Worm (Caenorhabditis elegans) whole organism, L4 larva: ENCODE results near the gene F09E5.11.

Experiments
- F10B5.3 ChIP-seq: sonication (generic microtip); optimal IDR thresholded peaks from 2 replicates; lab custom pipeline; 2016; ENCODE audit warnings: mild to moderate bottlenecking, missing genetic modification characterization, missing compliant biosample characterization
- F26F4.8 ChIP-seq: fragments of 200-800 bp; sonication (Bioruptor generic); conservative IDR thresholded peaks from 2 replicates; pipeline ENCODE4 v1.3.6; 2022; ENCODE audit warnings: missing genetic modification characterization, missing compliant biosample characterization
- T20F7.1 ChIP-seq: fragments of 200-800 bp; sonication (Bioruptor generic); optimal IDR thresholded peaks from 2 replicates; lab custom pipeline; 2018; ENCODE audit warnings: mild to moderate bottlenecking, missing genetic modification characterization, missing compliant biosample characterization
- T26A8.4 ChIP-seq: fragments of 200-800 bp; sonication (Bioruptor generic); IDR thresholded peaks from 2 replicates; pipeline ENCODE4 v1.3.6; 2022; ENCODE audit warnings: missing genetic modification characterization, missing compliant biosample characterization
- Y105C5A.15 ChIP-seq: fragments of 200-800 bp; sonication (Bioruptor generic); IDR thresholded peaks from 2 replicates; pipeline ENCODE4 v1.3.6; 2022; ENCODE audit warnings: missing genetic modification characterization, missing compliant biosample characterization
- aha-1 ChIP-seq: fragments of 150-350 bp; peaks from one replicate; lab custom pipeline; 2014; ENCODE audit warnings: missing biosample characterization, missing genetic modification characterization
- arid-1 ChIP-seq: fragments of 200-800 bp; sonication (Bioruptor generic); conservative IDR thresholded peaks from 2 replicates; pipeline ENCODE4 v1.3.6; 2022; ENCODE audit warnings: missing genetic modification reagents, missing genetic modification characterization, missing compliant biosample characterization
- ceh-20 ChIP-seq: fragments of 200-800 bp; sonication (Bioruptor generic); IDR thresholded peaks from 2 replicates; pipeline ENCODE4 v1.3.6; 2022; ENCODE audit warnings: missing genetic modification reagents, missing genetic modification characterization, missing compliant biosample characterization
- cey-2 ChIP-seq: sonication (generic microtip); optimal IDR thresholded peaks from 3 replicates; lab custom pipeline; 2017; ENCODE audit warnings: missing genetic modification characterization, mild to moderate bottlenecking, missing compliant biosample characterization, antibody characterized with exemption, borderline replicate concordance; ENCODE audit not compliant: insufficient read depth
- daf-16 ChIP-seq, 3 experiments: sonication (generic microtip); optimal IDR thresholded peaks; 2 replicates each; lab custom pipeline; 2016 to 2017; ENCODE audit warnings: missing genetic modification characterization in 3 of 3, missing genetic modification reagents in 3 of 3, mild to moderate bottlenecking in 2 of 3, missing compliant biosample characterization in 2 of 3, missing biosample characterization in 1 of 3, moderate library complexity in 1 of 3
- dmd-6 ChIP-seq: fragments of 200-800 bp; sonication (Bioruptor generic); IDR thresholded peaks from 2 replicates; pipeline ENCODE4 v1.3.6; 2022; ENCODE audit warnings: missing genetic modification reagents, missing genetic modification characterization, missing compliant biosample characterization
- dpl-1 ChIP-seq: fragments of 150-350 bp; optimal IDR thresholded peaks from 2 replicates; lab custom pipeline; 2014; ENCODE audit warnings: missing biosample characterization, missing genetic modification reagents, missing genetic modification characterization
- egl-43 ChIP-seq: fragments of 200-800 bp; sonication (Bioruptor generic); IDR thresholded peaks from 2 replicates; pipeline ENCODE4 v1.3.6; 2022; ENCODE audit warnings: missing genetic modification reagents, missing genetic modification characterization, missing compliant biosample characterization
- fos-1 ChIP-seq: fragments of 150-350 bp; optimal IDR thresholded peaks from 2 replicates; lab custom pipeline; 2014; ENCODE audit warnings: missing biosample characterization, missing genetic modification characterization
- gei-8 ChIP-seq: fragments of 200-800 bp; sonication (Bioruptor generic); optimal IDR thresholded peaks from 2 replicates; lab custom pipeline; 2018; ENCODE audit warnings: mild to moderate bottlenecking, missing genetic modification characterization, missing compliant biosample characterization
- hif-1 ChIP-seq, 2 experiments: sonication (generic microtip); optimal IDR thresholded peaks; 2 replicates each; lab custom pipeline; 2016 to 2017; ENCODE audit warnings: missing compliant biosample characterization in 2 of 2, missing genetic modification characterization in 2 of 2, missing genetic modification reagents in 2 of 2, missing genotype in 2 of 2, mild to moderate bottlenecking in 1 of 2
- hlh-11 ChIP-seq: fragments of 200-800 bp; sonication (Bioruptor generic); optimal IDR thresholded peaks from 2 replicates; lab custom pipeline; 2018; ENCODE audit warnings: mild to moderate bottlenecking, missing genetic modification characterization, missing compliant biosample characterization
- hlh-30 ChIP-seq: sonication (generic microtip); optimal IDR thresholded peaks from 2 replicates; lab custom pipeline; 2017; ENCODE audit warnings: antibody characterized with exemption, mild to moderate bottlenecking, missing genetic modification characterization, missing compliant biosample characterization; ENCODE audit not compliant: insufficient read depth
- hmg-1.1 ChIP-seq: fragments of 200-800 bp; sonication (Bioruptor generic); IDR thresholded peaks from 2 replicates; pipeline ENCODE4 v1.3.6; 2022; ENCODE audit warnings: missing genetic modification reagents, missing genetic modification characterization, missing compliant biosample characterization
- jun-1 ChIP-seq: fragments of 150-350 bp; optimal IDR thresholded peaks from 2 replicates; lab custom pipeline; 2014; ENCODE audit warnings: missing biosample characterization, missing genetic modification reagents, missing genetic modification characterization
- lin-1 ChIP-seq: fragments of 200-800 bp; sonication (Bioruptor generic); IDR thresholded peaks from 2 replicates; pipeline ENCODE4 v1.3.6; 2022; ENCODE audit warnings: missing genetic modification reagents, missing genetic modification characterization, missing compliant biosample characterization
- lin-13 ChIP-seq: fragments of 150-350 bp; optimal IDR thresholded peaks from 2 replicates; lab custom pipeline; 2014; ENCODE audit warnings: missing biosample characterization, missing genetic modification reagents, missing genetic modification characterization
- lin-38 ChIP-seq: fragments of 200-800 bp; sonication (Bioruptor generic); IDR thresholded peaks from 2 replicates; pipeline ENCODE4 v1.3.6; 2022; ENCODE audit warnings: missing genetic modification reagents, missing genetic modification characterization, missing compliant biosample characterization
- lsy-2 ChIP-seq, 2 experiments: fragments of 150-350 bp in 1 of 2; sonication (generic microtip) in 1 of 2; optimal IDR thresholded peaks; 2 replicates each; lab custom pipeline; 2014 to 2017; ENCODE audit warnings: missing biosample characterization in 2 of 2, missing genetic modification characterization in 2 of 2
- mdl-1 ChIP-seq, 2 experiments: fragments of 150-350 bp in 1 of 2; sonication (generic microtip) in 1 of 2; optimal IDR thresholded peaks; 2 replicates each; lab custom pipeline; 2014 to 2017; ENCODE audit warnings: missing biosample characterization in 2 of 2, missing genetic modification characterization in 2 of 2
- mep-1 ChIP-seq: fragments of 150-350 bp; sonication (generic microtip); optimal IDR thresholded peaks from 3 replicates; lab custom pipeline; 2014; ENCODE audit warnings: missing biosample characterization, missing genetic modification characterization
- mes-2 ChIP-seq: sonication (generic microtip); optimal IDR thresholded peaks from 2 replicates; lab custom pipeline; 2016; ENCODE audit warnings: missing genotype, mild to moderate bottlenecking, missing genetic modification characterization, missing compliant biosample characterization; ENCODE audit not compliant: poor library complexity, severe bottlenecking
- mxl-2 ChIP-seq: fragments of 200-800 bp; sonication (Bioruptor generic); conservative IDR thresholded peaks from 2 replicates; pipeline ENCODE4 v1.3.6; 2022; ENCODE audit warnings: missing genetic modification reagents, missing genetic modification characterization, missing compliant biosample characterization
- mxl-3 ChIP-seq: fragments of 200-800 bp; sonication (Bioruptor generic); optimal IDR thresholded peaks from 2 replicates; lab custom pipeline; 2018; ENCODE audit warnings: mild to moderate bottlenecking, missing genetic modification characterization, missing compliant biosample characterization
- nhr-10 ChIP-seq: fragments of 150-350 bp; optimal IDR thresholded peaks from 2 replicates; lab custom pipeline; 2014; ENCODE audit warnings: missing biosample characterization, missing genetic modification characterization
- nhr-102 ChIP-seq: sonication (generic microtip); optimal IDR thresholded peaks from 2 replicates; lab custom pipeline; 2016; ENCODE audit warnings: mild to moderate bottlenecking, missing genetic modification characterization, moderate library complexity, missing compliant biosample characterization
- nhr-11 ChIP-seq: fragments of 150-350 bp; optimal IDR thresholded peaks from 2 replicates; lab custom pipeline; 2014; ENCODE audit warnings: missing biosample characterization, missing genetic modification characterization
- nhr-111 ChIP-seq: fragments of 200-800 bp; sonication (Bioruptor generic); optimal IDR thresholded peaks from 2 replicates; lab custom pipeline; 2018; ENCODE audit warnings: mild to moderate bottlenecking, missing genetic modification characterization, missing compliant biosample characterization
- nhr-25 ChIP-seq: sonication (generic microtip); optimal IDR thresholded peaks from 2 replicates; lab custom pipeline; 2017; ENCODE audit warnings: missing genetic modification characterization, mild to moderate bottlenecking, missing compliant biosample characterization, antibody characterized with exemption, moderate library complexity, borderline replicate concordance; ENCODE audit not compliant: insufficient read depth
- nhr-28 ChIP-seq: fragments of 150-350 bp; optimal IDR thresholded peaks from 2 replicates; lab custom pipeline; 2014; ENCODE audit warnings: missing biosample characterization, missing genetic modification characterization
- nhr-48 ChIP-seq: sonication (generic microtip); optimal IDR thresholded peaks from 2 replicates; lab custom pipeline; 2016; ENCODE audit warnings: mild to moderate bottlenecking, missing genetic modification characterization, missing compliant biosample characterization
- nhr-6 ChIP-seq: fragments of 150-350 bp; optimal IDR thresholded peaks from 2 replicates; lab custom pipeline; 2014; ENCODE audit warnings: missing biosample characterization, missing genetic modification characterization
- nhr-77 ChIP-seq: fragments of 150-350 bp; optimal IDR thresholded peaks from 2 replicates; lab custom pipeline; 2014; ENCODE audit warnings: missing biosample characterization, missing genetic modification characterization
- pha-4 ChIP-seq, 2 experiments: fragments of 150-350 bp in 1 of 2; fragments of 200-800 bp in 1 of 2; sonication (Bioruptor generic) in 1 of 2; IDR thresholded peaks in 1 of 2; optimal IDR thresholded peaks in 1 of 2; 2 replicates each; pipeline versions ENCODE4 v1.3.6 to Lab custom; 2014 to 2022; ENCODE audit warnings: missing genetic modification characterization in 2 of 2, missing genetic modification reagents in 2 of 2, missing biosample characterization in 1 of 2, missing compliant biosample characterization in 1 of 2
- php-3 ChIP-seq: fragments of 200-800 bp; sonication (Bioruptor generic); IDR thresholded peaks from 2 replicates; pipeline ENCODE4 v1.3.6; 2022; ENCODE audit warnings: missing genetic modification reagents, missing genetic modification characterization, missing compliant biosample characterization
- pqm-1 ChIP-seq: sonication (generic microtip); optimal IDR thresholded peaks from 2 replicates; lab custom pipeline; 2017; ENCODE audit warnings: missing biosample characterization, missing genetic modification characterization
- saeg-2 ChIP-seq: fragments of 200-800 bp; sonication (Bioruptor generic); IDR thresholded peaks from 2 replicates; pipeline ENCODE4 v1.3.6; 2022; ENCODE audit warnings: missing genetic modification reagents, missing genetic modification characterization, missing compliant biosample characterization
- set-16 ChIP-seq: fragments of 200-800 bp; sonication (Bioruptor generic); IDR thresholded peaks from 2 replicates; pipeline ENCODE4 v1.3.6; 2022; ENCODE audit warnings: missing genetic modification reagents, missing genetic modification characterization, missing compliant biosample characterization
- skn-1 ChIP-seq: fragments of 150-350 bp; optimal IDR thresholded peaks from 2 replicates; lab custom pipeline; 2014; ENCODE audit warnings: missing biosample characterization, missing genetic modification characterization
- tag-97 ChIP-seq: fragments of 200-800 bp; sonication (Bioruptor generic); IDR thresholded peaks from 2 replicates; pipeline ENCODE4 v1.3.6; 2022; ENCODE audit warnings: missing genetic modification characterization, missing compliant biosample characterization
- tra-1 ChIP-seq: fragments of 200-800 bp; sonication (Bioruptor generic); IDR thresholded peaks from 2 replicates; pipeline ENCODE4 v1.3.6; 2022; ENCODE audit warnings: missing genetic modification reagents, missing genetic modification characterization, missing compliant biosample characterization
- vab-7 ChIP-seq: fragments of 200-800 bp; sonication (Bioruptor generic); IDR thresholded peaks from 2 replicates; pipeline ENCODE4 v1.3.6; 2022; ENCODE audit warnings: missing genetic modification reagents, missing genetic modification characterization, missing compliant biosample characterization
- ztf-7 ChIP-seq: fragments of 150-350 bp; optimal IDR thresholded peaks from 2 replicates; lab custom pipeline; 2014; ENCODE audit warnings: missing biosample characterization, missing genetic modification characterization

Gene F09E5.11

DNA sequence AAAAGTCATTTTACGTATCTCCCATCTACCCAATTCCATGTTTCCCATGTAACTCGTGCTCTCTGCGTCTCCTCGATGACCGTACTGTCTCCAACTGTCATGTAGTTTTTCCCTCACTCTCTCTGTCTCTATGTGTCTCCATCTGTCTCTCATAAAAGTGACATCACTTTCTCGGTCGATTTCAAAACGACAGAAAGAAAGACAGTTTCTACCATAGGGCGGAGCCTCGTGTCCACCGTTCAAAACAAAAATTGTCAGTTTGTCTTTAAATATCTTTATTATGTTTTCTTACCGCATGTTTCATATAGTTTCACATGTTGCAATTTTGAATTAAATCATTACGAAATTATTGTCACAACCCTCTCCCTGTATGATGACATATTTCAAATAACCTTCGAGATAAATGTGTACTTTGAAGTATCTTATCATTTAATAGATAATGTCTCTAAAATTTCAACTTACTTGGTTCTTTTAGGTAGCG lies 27.7 kb downstream of the F09E5.11 start:
- TF ChIP-seq php-3 (peak; percentile 89), dpl-1 (GFP tag; lab: Kevin White, UChicago) (peak; percentile 26), arid-1 (0 out of 2 replicates have a peak, but pooled peaks have one; percentile 22), saeg-2 (GFP tag; lab: Robert Waterston, UW) (0 out of 2 replicates have a peak, but pooled peaks have one; percentile 42), aha-1 (tag; lab: Kevin White, UChicago) (peak; percentile 77), daf-16 (GFP tag; optimal IDR thresholded peaks at IDR 0.05; lab: Kevin White, UChicago) (peak in 1 of 2 experiments; percentile 39), daf-16 (tag; optimal IDR thresholded peaks at IDR 0.05; lab: Kevin White, UChicago) (peak; percentile 23), set-16 (GFP tag; lab: Robert Waterston, UW) (0 out of 2 replicates have a peak, but pooled peaks have one; percentile 10), tag-97 (GFP tag; lab: Robert Waterston, UW) (no peak), F10B5.3 (peak; percentile 28), skn-1 (tag; lab: Kevin White, UChicago) (no peak), jun-1 (tag; lab: Kevin White, UChicago) (peak; percentile 72), mxl-3 (GFP tag; lab: Kevin White, UChicago) (peak; percentile 81), pqm-1 (tag; lab: Kevin White, UChicago) (peak; percentile 30), Y105C5A.15 (GFP tag; lab: Robert Waterston, UW) (no peak), nhr-111 (GFP tag; lab: Kevin White, UChicago) (no peak), lin-1 (peak; percentile 58), vab-7 (no peak), hmg-1.1 (GFP tag; lab: Robert Waterston, UW) (peak; percentile 74), pha-4 (GFP tag; IDR thresholded peaks at IDR 0.05; lab: Robert Waterston, UW) (peak; percentile 74; the same call in 1 of the 2 replicates), pha-4 (tag; optimal IDR thresholded peaks at IDR 0.05; lab: Kevin White, UChicago) (peak; percentile 57), nhr-6 (tag; lab: Kevin White, UChicago) (no peak), fos-1 (tag; lab: Kevin White, UChicago) (peak; percentile 60), lin-13 (GFP tag; lab: Kevin White, UChicago) (peak; percentile 65), T26A8.4 (GFP tag; lab: Robert Waterston, UW) (peak; percentile 64), nhr-25 (tag; lab: Kevin White, UChicago) (peak; percentile 95), hlh-11 (tag; lab: Kevin White, UChicago) (peak; percentile 97), dmd-6 (GFP tag; lab: Robert Waterston, UW) (peak; percentile 98), egl-43 (GFP tag; lab: Robert Waterston, UW) (no peak), hif-1 (tag; optimal IDR thresholded peaks at IDR 0.05; lab: Kevin White, UChicago) (peak; percentile 9 to 71), nhr-102 (tag; lab: Kevin White, UChicago) (peak; percentile 91), nhr-48 (tag; lab: Kevin White, UChicago) (peak; percentile 90), F26F4.8 (no peak), cey-2 (tag; lab: Kevin White, UChicago) (peak; percentile 61), mdl-1 (tag; optimal IDR thresholded peaks at IDR 0.05; lab: Kevin White, UChicago) (peak; percentile 74 to 92), ceh-20 (GFP tag; lab: Robert Waterston, UW) (peak; percentile 77), tra-1 (GFP tag; lab: Robert Waterston, UW) (peak; percentile 89), mes-2 (tag; lab: Kevin White, UChicago) (peak; percentile 67), nhr-11 (tag; lab: Kevin White, UChicago) (peak; percentile 63), T20F7.1 (GFP tag; lab: Kevin White, UChicago) (peak; percentile 64), lsy-2 (tag; optimal IDR thresholded peaks at IDR 0.05; lab: Kevin White, UChicago) (peak; percentile 67 to 86), mxl-2 (GFP tag; lab: Robert Waterston, UW) (no peak), mep-1 (tag; lab: Kevin White, UChicago) (peak; percentile 68), ztf-7 (peak; percentile 52), gei-8 (GFP tag; lab: Kevin White, UChicago) (peak; percentile 67), lin-38 (GFP tag; lab: Robert Waterston, UW) (peak; percentile 36), hlh-30 (tag; lab: Kevin White, UChicago) (peak; percentile 94), nhr-10 (peak; percentile 61), nhr-77 (tag; lab: Kevin White, UChicago) (peak; percentile 76), nhr-28 (peak; percentile 88)
